Fruit fly (Drosophila melanogaster) whole organism, embryonic: Measurements from ENCODE around the gene vir-1.

Experiments
- Abd-B ChIP-seq: fragments of 200-800 bp; sonication (Bioruptor generic); optimal IDR thresholded peaks from 2 replicates; lab custom pipeline; 2018; ENCODE audit warnings: missing biosample characterization, mild to moderate bottlenecking, missing genetic modification characterization, moderate library complexity
- Adf1 ChIP-seq: fragments of 200-800 bp; sonication (Bioruptor generic); IDR thresholded peaks from 2 replicates; pipeline ENCODE4 v1.3.6; 2022; ENCODE audit warnings: missing biosample characterization, missing genetic modification characterization
- Aef1 ChIP-seq: fragments of 200-800 bp; sonication (Bioruptor generic); IDR thresholded peaks from 3 replicates; pipeline ENCODE4 v1.3.6; 2022; ENCODE audit warnings: missing biosample characterization, missing genetic modification characterization
- Atf6 ChIP-seq: fragments of 200-800 bp; sonication (Bioruptor generic); IDR thresholded peaks from 2 replicates; pipeline ENCODE4 v1.3.6; 2022; ENCODE audit warnings: missing biosample characterization, missing genetic modification characterization
- CG10209 ChIP-seq: fragments of 200-800 bp; sonication (Bioruptor generic); optimal IDR thresholded peaks from 3 replicates; lab custom pipeline; 2017; ENCODE audit warnings: missing biosample characterization, mild to moderate bottlenecking, missing genetic modification characterization, missing genetic modification reagents
- CG10274 ChIP-seq: fragments of 200-800 bp; sonication (Bioruptor generic); optimal IDR thresholded peaks from 3 replicates; lab custom pipeline; 2017; ENCODE audit warnings: missing biosample characterization, mild to moderate bottlenecking, missing genetic modification characterization
- CG11085 ChIP-seq: fragments of 200-800 bp; sonication (Bioruptor generic); IDR thresholded peaks from 2 replicates; pipeline ENCODE4 v1.3.6; 2022; ENCODE audit warnings: missing biosample characterization, missing genetic modification characterization
- CG11456 ChIP-seq: fragments of 200-800 bp; sonication (Bioruptor generic); IDR thresholded peaks from 3 replicates; pipeline ENCODE4 v1.3.6; 2022; ENCODE audit warnings: missing biosample characterization, missing genetic modification characterization
- CG12104 ChIP-seq: fragments of 200-800 bp; sonication (Bioruptor generic); optimal IDR thresholded peaks from 3 replicates; lab custom pipeline; 2016; ENCODE audit warnings: missing biosample characterization, missing genetic modification characterization
- CG12744 ChIP-seq: fragments of 200-800 bp; sonication (Bioruptor generic); optimal IDR thresholded peaks from 2 replicates; lab custom pipeline; 2016; ENCODE audit warnings: missing biosample characterization, missing genetic modification characterization
- CG13424 ChIP-seq: fragments of 200-800 bp; sonication (Bioruptor generic); optimal IDR thresholded peaks from 2 replicates; lab custom pipeline; 2019; ENCODE audit warnings: missing biosample characterization, mild to moderate bottlenecking, missing genetic modification characterization, moderate library complexity
- CG14050 ChIP-seq: fragments of 200-800 bp; sonication (Bioruptor generic); IDR thresholded peaks from 3 replicates; pipeline ENCODE4 v1.3.6; 2022; ENCODE audit warnings: missing biosample characterization, missing genetic modification characterization
- CG1529 ChIP-seq: fragments of 200-800 bp; sonication (Bioruptor generic); optimal IDR thresholded peaks from 3 replicates; lab custom pipeline; 2018; ENCODE audit warnings: missing biosample characterization, missing genetic modification characterization
- CG17829 ChIP-seq: fragments of 200-800 bp; optimal IDR thresholded peaks from 2 replicates; lab custom pipeline; 2019; ENCODE audit warnings: missing biosample characterization, mild to moderate bottlenecking, missing genetic modification characterization, moderate library complexity
- CG2120 ChIP-seq: fragments of 200-800 bp; sonication (Bioruptor generic); optimal IDR thresholded peaks from 3 replicates; lab custom pipeline; 2016; ENCODE audit warnings: missing biosample characterization, missing genetic modification characterization
- CG3163 ChIP-seq: fragments of 200-800 bp; sonication (Bioruptor generic); optimal IDR thresholded peaks from 3 replicates; lab custom pipeline; 2016; ENCODE audit warnings: missing biosample characterization, missing genetic modification characterization
- CG32772 ChIP-seq: fragments of 200-800 bp; sonication (Bioruptor generic); IDR thresholded peaks from 2 replicates; pipeline ENCODE4 v1.3.6; 2022; ENCODE audit warnings: missing biosample characterization, missing genetic modification characterization
- CG33213 ChIP-seq: fragments of 200-800 bp; sonication (Bioruptor generic); optimal IDR thresholded peaks from 3 replicates; lab custom pipeline; 2016; ENCODE audit warnings: missing biosample characterization, missing genetic modification characterization
- CG34376 ChIP-seq: fragments of 200-800 bp; sonication (Bioruptor generic); optimal IDR thresholded peaks from 2 replicates; lab custom pipeline; 2018; ENCODE audit warnings: missing biosample characterization, mild to moderate bottlenecking, missing genetic modification characterization
- CG42726 ChIP-seq: fragments of 200-800 bp; sonication (Bioruptor generic); IDR thresholded peaks from 2 replicates; pipeline ENCODE4 v1.3.6; 2022; ENCODE audit warnings: missing biosample characterization, missing genetic modification characterization; ENCODE audit not compliant: partially characterized antibody
- CG4282 ChIP-seq: fragments of 200-800 bp; sonication (Bioruptor generic); optimal IDR thresholded peaks from 2 replicates; lab custom pipeline; 2016; ENCODE audit warnings: missing biosample characterization, missing genetic modification characterization
- CG4424 ChIP-seq: fragments of 200-800 bp; sonication (Bioruptor generic); optimal IDR thresholded peaks from 3 replicates; lab custom pipeline; 2016; ENCODE audit warnings: missing biosample characterization, missing genetic modification characterization
- CG7372 ChIP-seq: fragments of 200-800 bp; sonication (Bioruptor generic); IDR thresholded peaks from 2 replicates; pipeline ENCODE4 v1.3.6; 2022; ENCODE audit warnings: missing biosample characterization, missing genetic modification characterization
- CG8924 ChIP-seq: fragments of 200-800 bp; optimal IDR thresholded peaks from 3 replicates; lab custom pipeline; 2019; ENCODE audit warnings: missing biosample characterization, mild to moderate bottlenecking, missing genetic modification characterization, moderate library complexity
- CkIIα-i1 ChIP-seq: fragments of 200-800 bp; sonication (Bioruptor generic); IDR thresholded peaks from 2 replicates; pipeline ENCODE4 v1.3.6; 2022; ENCODE audit warnings: missing biosample characterization, missing genetic modification characterization
- D19B ChIP-seq: fragments of 200-800 bp; sonication (Bioruptor generic); optimal IDR thresholded peaks from 2 replicates; lab custom pipeline; 2017; ENCODE audit warnings: missing biosample characterization, mild to moderate bottlenecking, missing genetic modification characterization
- Fer1 ChIP-seq: fragments of 200-800 bp; sonication (Bioruptor generic); optimal IDR thresholded peaks from 2 replicates; lab custom pipeline; 2017; ENCODE audit warnings: missing biosample characterization, mild to moderate bottlenecking, missing genetic modification characterization
- Hand ChIP-seq: fragments of 200-800 bp; sonication (Bioruptor generic); optimal IDR thresholded peaks from 2 replicates; lab custom pipeline; 2017; ENCODE audit warnings: mild to moderate bottlenecking, missing biosample characterization, missing genetic modification reagents, missing genetic modification characterization
- Lhr ChIP-seq: fragments of 200-800 bp; sonication (Bioruptor generic); optimal IDR thresholded peaks from 3 replicates; lab custom pipeline; 2017; ENCODE audit warnings: mild to moderate bottlenecking, missing biosample characterization, missing genetic modification reagents, missing genetic modification characterization
- NK7.1 ChIP-seq: fragments of 200-800 bp; sonication (Bioruptor generic); optimal IDR thresholded peaks from 3 replicates; lab custom pipeline; 2016; ENCODE audit warnings: missing biosample characterization, missing genetic modification characterization
- Rfx ChIP-seq: fragments of 200-800 bp; sonication (Bioruptor generic); IDR thresholded peaks from 2 replicates; pipeline ENCODE4 v1.3.6; 2022; ENCODE audit warnings: missing biosample characterization, missing genetic modification characterization
- Sox102F ChIP-seq: fragments of 200-800 bp; sonication (Bioruptor generic); optimal IDR thresholded peaks from 2 replicates; lab custom pipeline; 2018; ENCODE audit warnings: missing biosample characterization, mild to moderate bottlenecking, missing genetic modification characterization, moderate library complexity
- bigmax ChIP-seq: fragments of 200-800 bp; sonication (Bioruptor generic); optimal IDR thresholded peaks from 2 replicates; lab custom pipeline; 2018; ENCODE audit warnings: missing biosample characterization, mild to moderate bottlenecking, missing genetic modification characterization
- dmrt11E ChIP-seq: fragments of 200-800 bp; sonication (Bioruptor generic); optimal IDR thresholded peaks from 3 replicates; lab custom pipeline; 2018; ENCODE audit warnings: missing biosample characterization, mild to moderate bottlenecking, missing genetic modification characterization, moderate library complexity
- dysf ChIP-seq: fragments of 200-800 bp; sonication (Bioruptor generic); IDR thresholded peaks from 3 replicates; pipeline ENCODE4 v1.3.6; 2022; ENCODE audit warnings: missing biosample characterization, missing genetic modification characterization
- en ChIP-seq: fragments of 200-800 bp; sonication (Bioruptor generic); optimal IDR thresholded peaks from 2 replicates; lab custom pipeline; 2016; ENCODE audit warnings: missing biosample characterization, missing genetic modification characterization
- grau ChIP-seq: fragments of 200-800 bp; optimal IDR thresholded peaks from 3 replicates; lab custom pipeline; 2019; ENCODE audit warnings: missing biosample characterization, mild to moderate bottlenecking, missing genetic modification characterization, moderate library complexity
- gt ChIP-seq: fragments of 200-800 bp; sonication (Bioruptor generic); IDR thresholded peaks from 2 replicates; pipeline ENCODE4 v1.3.6; 2022; ENCODE audit warnings: missing biosample characterization, missing genetic modification characterization
- jigr1 ChIP-seq: fragments of 200-800 bp; sonication (Bioruptor generic); IDR thresholded peaks from 3 replicates; pipeline ENCODE4 v1.3.6; 2022; ENCODE audit warnings: missing biosample characterization, missing genetic modification characterization
- lilli ChIP-seq: fragments of 200-800 bp; sonication (Bioruptor generic); optimal IDR thresholded peaks from 3 replicates; lab custom pipeline; 2016; ENCODE audit warnings: missing biosample characterization, missing genetic modification characterization
- oc ChIP-seq: fragments of 200-800 bp; sonication (Bioruptor generic); optimal IDR thresholded peaks from 2 replicates; lab custom pipeline; 2018; ENCODE audit warnings: missing biosample characterization, mild to moderate bottlenecking, missing genetic modification characterization, moderate library complexity
- otp ChIP-seq: fragments of 200-800 bp; sonication (Bioruptor generic); IDR thresholded peaks from 3 replicates; pipeline ENCODE4, ENCODE4 v1.3.6; 2022; ENCODE audit warnings: missing biosample characterization, missing genetic modification characterization
- pho ChIP-seq: fragments of 200-800 bp; sonication (Bioruptor generic); optimal IDR thresholded peaks from 2 replicates; lab custom pipeline; 2016; ENCODE audit warnings: missing biosample characterization, missing genetic modification characterization
- prd ChIP-seq, 3 experiments: fragments of >200 bp in 2 of 3; fragments of 200-800 bp in 1 of 3; sonication (Bioruptor generic) in 1 of 3; optimal IDR thresholded peaks in 2 of 3; IDR thresholded peaks in 1 of 3; 2 replicates in 2 of 3; 3 replicates in 1 of 3; pipeline versions ENCODE4 v1.3.6 to Lab custom; 2017 to 2022; ENCODE audit warnings: missing biosample characterization in 1 of 3, missing genetic modification characterization in 1 of 3
- ranshi ChIP-seq: fragments of 200-800 bp; sonication (Bioruptor generic); IDR thresholded peaks from 2 replicates; pipeline ENCODE4 v1.3.6; 2022; ENCODE audit warnings: missing biosample characterization, missing genetic modification characterization
- rib ChIP-seq: fragments of 200-800 bp; sonication (Bioruptor generic); IDR thresholded peaks from 2 replicates; pipeline ENCODE4 v1.3.6; 2022; ENCODE audit warnings: missing biosample characterization, missing genetic modification characterization
- sqz ChIP-seq: fragments of 200-800 bp; sonication (Bioruptor generic); optimal IDR thresholded peaks from 3 replicates; lab custom pipeline; 2018; ENCODE audit warnings: missing biosample characterization, mild to moderate bottlenecking, missing genetic modification characterization
- tx ChIP-seq: fragments of 200-800 bp; sonication (Bioruptor generic); optimal IDR thresholded peaks from 2 replicates; lab custom pipeline; 2016; ENCODE audit warnings: missing biosample characterization, missing genetic modification characterization
- wdn ChIP-seq: fragments of 200-800 bp; sonication (Bioruptor generic); IDR thresholded peaks from 2 replicates; pipeline ENCODE4 v1.3.6; 2022; ENCODE audit warnings: missing biosample characterization, missing genetic modification characterization
- wor ChIP-seq: fragments of 200-800 bp; sonication (Bioruptor generic); IDR thresholded peaks from 2 replicates; pipeline ENCODE4 v1.3.6; 2022; ENCODE audit warnings: missing biosample characterization, missing genetic modification characterization
- zen2 ChIP-seq: fragments of 200-800 bp; sonication (Bioruptor generic); IDR thresholded peaks from 3 replicates; pipeline ENCODE4 v1.3.6; 2022; ENCODE audit warnings: missing biosample characterization, missing genetic modification characterization; ENCODE audit not compliant: partially characterized antibody

The vir-1 gene

DNA sequence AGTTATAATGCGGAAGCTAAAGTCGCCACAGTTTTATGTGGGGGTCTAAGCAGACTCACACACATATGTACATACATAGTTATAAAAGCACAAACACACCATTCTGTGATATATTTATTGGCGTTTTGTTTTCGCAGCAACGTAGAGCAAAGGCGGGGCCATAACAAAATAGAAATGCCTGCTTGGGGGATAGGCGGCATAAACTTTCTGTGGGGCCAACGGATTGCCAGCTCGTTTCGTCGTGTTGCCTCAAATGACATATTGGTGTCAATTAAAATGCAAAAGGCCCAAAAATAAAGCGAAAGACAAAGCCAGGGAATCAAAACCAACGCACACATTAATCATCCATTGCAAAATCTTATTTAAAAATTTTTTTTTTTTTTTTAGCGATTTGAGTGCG, 45.6 kb upstream of the vir-1 start (continued):
- TF ChIP-seq Hand (GFP tag; lab: Kevin White, UChicago) (no peak), Sox102F (GFP tag; lab: Kevin White, UChicago) (no peak), CG7372 (GFP tag; lab: Robert Waterston, UW) (no peak), wor (no peak), otp (GFP tag; lab: Robert Waterston, UW) (no peak), CG10274 (no peak), CG17829 (no peak), Fer1 (peak; percentile 10), wdn (GFP tag; lab: Robert Waterston, UW) (0 out of 2 replicates have a peak, but pooled peaks have one; percentile 28), CG4424 (no peak), dmrt11E (tag; lab: Kevin White, UChicago) (no peak), dysf (GFP tag; lab: Robert Waterston, UW) (0 out of 3 replicates have a peak, but pooled peaks have one; percentile 28), Abd-B (GFP tag; lab: Kevin White, UChicago) (no peak), D19B (GFP tag; lab: Kevin White, UChicago) (peak; percentile 9), CG3163 (GFP tag; lab: Kevin White, UChicago) (no peak), Adf1 (0 out of 2 replicates have a peak, but pooled peaks have one; percentile 13), CG11456 (GFP tag; lab: Robert Waterston, UW) (no peak), CkIIα-i1 (GFP tag; lab: Robert Waterston, UW) (no peak), Atf6 (GFP tag; lab: Robert Waterston, UW) (0 out of 2 replicates have a peak, but pooled peaks have one; percentile 8), CG12744 (no peak)
- TF ChIP-seq, all 482 proteins: peak for 29

- TF ChIP-seq grau (tag; lab: Kevin White, UChicago) (peak; percentile 60), ranshi (GFP tag; lab: Robert Waterston, UW) (0 out of 2 replicates have a peak, but pooled peaks have one; percentile 33), NK7.1 (peak; percentile 37), en (GFP tag; lab: Kevin White, UChicago) (no peak), Lhr (GFP tag; lab: Kevin White, UChicago) (no peak), CG11085 (GFP tag; lab: Robert Waterston, UW) (peak; percentile 64), CG1529 (GFP tag; lab: Kevin White, UChicago) (no peak), bigmax (GFP tag; lab: Kevin White, UChicago) (no peak), prd (optimal IDR thresholded peaks at IDR 0.05; lab: Kevin White, UChicago) (no peak), prd (GFP tag; IDR thresholded peaks at IDR 0.05; lab: Robert Waterston, UW) (peak; percentile 56; the same call in 2 of the 3 replicates), CG10209 (GFP tag; lab: Kevin White, UChicago) (peak; percentile 17), oc (tag; lab: Kevin White, UChicago) (no peak), Aef1 (peak; percentile 40; the same call in 1 of the 3 replicates), rib (GFP tag; lab: Robert Waterston, UW) (peak; percentile 94), gt (GFP tag; lab: Robert Waterston, UW) (no peak), CG8924 (tag; lab: Kevin White, UChicago) (peak; percentile 17), zen2 (GFP tag; lab: Robert Waterston, UW) (no peak), CG2120 (peak; percentile 93), CG13424 (tag; lab: Kevin White, UChicago) (peak; percentile 50), jigr1 (no peak), CG32772 (GFP tag; lab: Robert Waterston, UW) (no peak), CG34376 (GFP tag; lab: Kevin White, UChicago) (peak; percentile 73), CG12104 (GFP tag; lab: Kevin White, UChicago) (peak; percentile 22), Rfx (GFP tag; lab: Robert Waterston, UW) (peak; percentile 90), CG33213 (GFP tag; lab: Kevin White, UChicago) (peak; percentile 3), lilli (GFP tag; lab: Kevin White, UChicago) (peak; percentile 85), CG4282 (GFP tag; lab: Kevin White, UChicago) (peak; percentile 66), CG42726 (GFP tag; lab: Robert Waterston, UW) (no peak), pho (peak; percentile 67), sqz (GFP tag; lab: Kevin White, UChicago) (peak; percentile 49), CG14050 (GFP tag; lab: Robert Waterston, UW) (no peak), tx (GFP tag; lab: Kevin White, UChicago) (peak; percentile 36)
These were observed 44.4 kb upstream of the vir-1 start for dm6 chr2L:12467673-12468072.
